Fruit fly (Drosophila melanogaster): Measurements from ENCODE around the gene CG34290.
A peak's percentile ranks its signal among the peaks of the same experiment; 100 is the strongest.

The CG34290 gene

dm6 chr3R:24294784-24295555, 5.4 kb upstream of the CG34290 start, which contains the start of gene crb:
Gene crb (plus strand): TSS chr3R:24295078.
- TF ChIP-seq noc (tag; optimal IDR thresholded peaks at IDR 0.05), result no peak

- TF ChIP-seq noc (tag; optimal IDR thresholded peaks at IDR 0.05), result no peak
Observed at dm6 chr3R:24294299-24294698, 4.7 kb upstream of the CG34290 start, which contains the start of gene CG5715. Gene CG5715 (minus strand): TSS chr3R:24294399.

- TF ChIP-seq noc (tag; optimal IDR thresholded peaks at IDR 0.05), result no peak
Observed at dm6 chr3R:24293171-24293570, 3.6 kb upstream of the CG34290 start.

DNA sequence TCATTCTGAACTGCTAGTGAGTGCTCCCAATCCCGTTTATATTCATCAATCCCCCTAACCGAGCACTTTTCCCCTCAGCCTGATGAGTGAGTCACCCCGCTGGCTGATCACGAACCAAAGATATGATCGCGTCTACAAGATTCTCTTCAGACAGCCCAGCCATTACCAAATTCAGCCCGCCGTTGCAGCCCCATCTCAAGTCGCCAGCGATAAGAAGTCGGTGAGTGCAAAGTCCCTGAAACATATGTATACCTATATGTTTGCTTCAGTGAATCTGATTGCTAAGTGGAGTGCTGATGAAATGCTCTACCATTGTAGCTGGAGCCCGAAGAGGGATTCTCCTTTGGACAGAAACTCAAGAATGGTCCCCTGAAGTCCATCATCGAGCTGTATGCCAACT, 2.5 kb downstream of the CG34290 start:
- no peak for TF ChIP-seq noc (tag; optimal IDR thresholded peaks at IDR 0.05)

DNA sequence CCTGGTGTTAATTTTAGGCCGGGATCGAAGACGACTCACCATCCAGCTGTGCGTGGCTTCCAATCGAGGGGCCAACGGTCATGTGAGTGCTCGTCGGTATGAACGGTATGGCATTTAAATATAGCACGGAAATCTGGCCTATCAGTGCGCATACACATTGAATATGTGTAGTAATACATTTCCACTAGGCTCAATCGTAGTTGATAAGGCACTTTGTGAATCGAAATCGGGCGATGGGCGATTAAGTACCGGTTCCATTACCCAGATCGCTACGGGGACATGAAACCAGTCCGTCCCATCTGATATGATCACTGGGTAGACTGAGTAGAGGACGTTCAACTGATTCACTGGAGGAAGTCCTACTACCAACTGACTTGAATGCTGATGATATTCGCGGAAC, 4.2 kb downstream of the CG34290 start:
- TF ChIP-seq noc (tag; optimal IDR thresholded peaks at IDR 0.05), result no peak

dm6 chr3R:24284164-24284563, 5.5 kb downstream of the CG34290 start:
- no peak for TF ChIP-seq noc (tag; optimal IDR thresholded peaks at IDR 0.05)

- TF ChIP-seq noc (tag; optimal IDR thresholded peaks at IDR 0.05), result no peak
Observed at dm6 chr3R:24283582-24284085, 6.0 kb downstream of the CG34290 start, which contains the start of gene CG6356. Gene CG6356 (plus strand): TSS chr3R:24283955.

DNA sequence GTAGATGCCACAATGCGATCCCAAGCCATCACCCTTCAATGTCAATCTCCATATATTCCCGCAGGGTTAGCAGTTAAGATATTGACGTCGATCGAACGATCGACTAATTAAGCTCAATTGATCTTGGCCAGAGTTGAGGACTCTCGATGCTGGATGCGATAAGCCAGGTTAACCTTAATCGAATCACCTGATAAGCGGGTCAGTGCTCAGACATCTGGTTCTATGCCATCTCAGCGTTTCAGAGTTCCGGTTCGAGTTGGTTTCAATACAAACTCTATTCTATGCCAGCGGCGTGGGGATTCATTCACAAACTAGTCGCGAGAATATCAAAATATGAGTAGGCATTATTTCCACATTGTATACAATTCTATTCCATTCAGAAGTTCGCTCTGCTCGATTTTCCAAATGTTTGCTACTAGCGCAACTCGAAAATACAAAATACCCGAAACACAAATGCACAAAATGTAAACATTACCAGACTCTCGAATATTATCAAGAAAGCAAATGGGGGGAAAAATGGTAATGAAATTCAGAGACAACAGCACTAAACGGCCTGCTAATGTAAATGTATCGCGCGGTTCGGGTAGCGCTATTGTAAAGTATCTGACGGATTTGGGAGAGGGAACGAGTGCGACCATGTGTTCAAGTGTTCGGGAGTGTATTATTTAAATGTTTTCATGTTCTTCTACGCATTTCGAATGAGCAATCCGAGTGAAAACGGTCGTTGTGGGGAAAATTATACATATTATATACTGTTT, 6.9 kb downstream of the CG34290 start:
- TF ChIP-seq noc (tag; optimal IDR thresholded peaks at IDR 0.05), result no peak

- no peak for TF ChIP-seq noc (tag; optimal IDR thresholded peaks at IDR 0.05)
Observed at dm6 chr3R:24279291-24279690, 10.3 kb downstream of the CG34290 start, which contains the start of gene shps. Gene shps (plus strand): TSS chr3R:24279572.

- no peak for TF ChIP-seq noc (tag; optimal IDR thresholded peaks at IDR 0.05)
Observed at dm6 chr3R:24278738-24279137, 10.9 kb downstream of the CG34290 start.

- peak; percentile 96 for TF ChIP-seq noc (tag; optimal IDR thresholded peaks at IDR 0.05)
Observed at dm6 chr3R:24276104-24277008, 13.3 kb downstream of the CG34290 start, which contains the start of gene Orct. Gene Orct (plus strand): TSS chr3R:24276260.

DNA sequence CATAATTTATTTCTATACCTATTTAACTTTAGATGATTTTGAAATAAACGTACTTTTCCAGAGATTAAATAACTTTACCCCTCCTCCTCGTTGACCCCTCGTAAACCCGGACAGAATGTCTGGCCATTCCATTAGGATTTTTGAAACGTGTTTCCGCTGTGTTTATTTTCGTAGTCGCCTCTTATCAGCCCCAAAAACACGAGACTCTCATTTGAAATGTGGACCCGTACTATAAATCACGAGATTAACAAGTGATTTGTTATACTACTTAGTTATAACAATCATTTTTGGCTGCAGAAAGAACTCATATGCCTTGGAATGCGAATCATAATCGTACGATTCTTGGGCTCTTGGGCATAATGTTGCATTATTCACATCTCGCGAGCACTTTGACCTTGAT, 14.2 kb downstream of the CG34290 start:
- no peak for TF ChIP-seq noc (tag; optimal IDR thresholded peaks at IDR 0.05)

DNA sequence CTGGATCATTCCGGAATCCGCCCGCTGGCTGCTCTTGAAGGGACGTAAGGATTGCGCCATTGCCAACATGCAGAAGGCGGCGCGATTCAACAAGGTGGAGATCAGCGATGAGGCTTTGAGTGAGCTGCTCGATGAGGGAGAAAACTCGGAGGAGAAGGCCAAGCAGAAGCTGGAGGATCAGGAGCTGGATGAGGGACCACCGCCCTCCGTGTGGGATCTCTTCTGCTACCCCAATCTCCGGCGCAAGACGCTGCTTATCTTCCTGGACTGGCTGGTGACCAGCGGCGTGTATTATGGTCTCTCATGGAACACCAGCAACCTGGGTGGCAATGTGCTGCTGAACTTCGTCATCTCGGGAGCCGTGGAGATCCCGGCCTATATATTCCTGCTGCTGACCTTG, 15.4 kb downstream of the CG34290 start:
- no peak for TF ChIP-seq noc (tag; optimal IDR thresholded peaks at IDR 0.05)

DNA sequence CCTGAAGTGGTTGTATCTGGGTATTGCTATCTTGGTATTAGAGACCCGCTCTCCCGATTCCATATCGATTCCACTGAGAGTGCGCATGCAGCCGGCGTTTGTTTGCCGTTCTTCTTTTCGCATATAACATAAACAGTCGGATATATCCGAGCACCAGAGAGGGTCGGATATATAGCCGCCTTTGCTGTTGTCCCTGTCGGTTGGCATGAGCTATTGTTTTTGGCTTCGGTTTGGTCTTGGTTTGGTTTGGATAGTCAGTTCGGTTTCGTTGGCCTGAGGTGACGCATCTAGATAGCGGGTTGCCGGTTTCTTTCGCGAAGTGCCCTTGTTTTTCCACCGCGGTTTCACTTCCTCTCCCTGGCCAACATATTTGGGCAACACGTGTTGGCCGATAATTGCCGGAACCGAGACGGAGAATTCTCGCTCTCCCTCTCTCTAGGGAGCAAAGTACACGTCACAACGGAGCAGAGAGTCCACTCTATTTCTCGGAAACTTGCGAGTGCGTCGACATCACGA, 16.8 kb downstream of the CG34290 start, which contains the start of gene Orct2:
TSS of gene Orct2 (plus strand) at position 255 of the 516 bp plus-strand sequence.
- peak; percentile 50 for TF ChIP-seq noc (tag; optimal IDR thresholded peaks at IDR 0.05)

- no peak for TF ChIP-seq noc (tag; optimal IDR thresholded peaks at IDR 0.05)
Observed at dm6 chr3R:24272232-24272631, 17.4 kb downstream of the CG34290 start.

All from whole organism, larva.